Worm (Caenorhabditis elegans) whole organism, L3 larva: ENCODE results near the gene F16G10.1.

Experiments
- ceh-16 ChIP-seq: sonication (generic microtip); optimal IDR thresholded peaks from 2 replicates; lab custom pipeline; 2017; ENCODE audit warnings: missing biosample characterization, missing genetic modification characterization
- elt-1 ChIP-seq: fragments of 150-350 bp; optimal IDR thresholded peaks from 2 replicates; lab custom pipeline; 2014; ENCODE audit warnings: missing biosample characterization, missing genetic modification characterization
- mdl-1 ChIP-seq: fragments of 150-350 bp; optimal IDR thresholded peaks from 2 replicates; lab custom pipeline; 2014; ENCODE audit warnings: missing biosample characterization, missing genetic modification characterization
- nhr-23 ChIP-seq: fragments of 150-350 bp; optimal IDR thresholded peaks from 2 replicates; lab custom pipeline; 2014; ENCODE audit warnings: missing biosample characterization, missing genetic modification reagents, missing genetic modification characterization
- nhr-28 ChIP-seq: fragments of 150-350 bp; optimal IDR thresholded peaks from 2 replicates; lab custom pipeline; 2014; ENCODE audit warnings: missing biosample characterization, missing genetic modification characterization
- nhr-77 ChIP-seq: fragments of 150-350 bp; optimal IDR thresholded peaks from 2 replicates; lab custom pipeline; 2014; ENCODE audit warnings: missing biosample characterization, missing genetic modification characterization
- pqm-1 ChIP-seq: fragments of 150-350 bp; optimal IDR thresholded peaks from 2 replicates; lab custom pipeline; 2017; ENCODE audit warnings: missing biosample characterization, missing genetic modification characterization, inconsistent platforms
- unc-62 ChIP-seq: fragments of 150-350 bp; sonication (generic microtip); optimal IDR thresholded peaks from 4 replicates; lab custom pipeline; 2014; ENCODE audit warnings: missing biosample characterization, missing genetic modification reagents, missing genetic modification characterization

DNA sequence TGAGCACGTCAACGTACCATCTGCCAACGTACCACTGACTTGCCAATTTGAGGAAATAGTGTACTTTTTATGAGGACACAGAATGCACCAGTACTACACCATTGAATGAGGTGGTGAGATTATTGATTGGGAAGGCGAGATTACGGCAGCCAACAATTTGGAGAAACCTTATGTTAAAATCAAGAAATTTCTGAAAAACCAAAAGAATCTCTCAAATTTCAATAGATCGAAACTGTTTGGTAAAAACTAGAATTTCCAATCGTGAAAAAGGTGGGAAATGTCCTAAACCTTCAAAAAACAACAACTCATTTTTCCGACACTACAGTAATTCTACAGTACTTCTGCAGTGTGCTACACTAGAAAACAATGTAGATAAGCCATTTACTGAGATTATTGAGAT is 27.9 kb downstream of the F16G10.1 start, which contains the start of gene ceh-86:
- TF ChIP-seq elt-1 (tag; lab: Kevin White, UChicago) (no peak), pqm-1 (tag; lab: Kevin White, UChicago) (no peak), ceh-16 (no peak), nhr-77 (no peak), nhr-28 (no peak), nhr-23 (tag; lab: Kevin White, UChicago) (no peak), mdl-1 (tag; lab: Kevin White, UChicago) (no peak), unc-62 (GFP tag; lab: Kevin White, UChicago) (no peak)
